Worm (Caenorhabditis elegans) whole organism, mixed stage, embryonic: ENCODE data around the gene C47E12.3.
"Not testable (repeated sequence)": the region's sequence is repeated elsewhere in the genome, so short reads cannot be mapped to it uniquely, and the experiment has no call there.

Experiments
- M03D4.4 ChIP-seq: sonication (generic microtip); optimal IDR thresholded peaks from 2 replicates; lab custom pipeline; 2017; ENCODE audit warnings: mild to moderate bottlenecking, missing genetic modification characterization, missing compliant biosample characterization
- bed-3 ChIP-seq: fragments of 200-800 bp; sonication (Bioruptor generic); optimal IDR thresholded peaks from 3 replicates; lab custom pipeline; 2018; ENCODE audit warnings: mild to moderate bottlenecking, missing genetic modification characterization, moderate library complexity, missing compliant biosample characterization
- blmp-1 ChIP-seq: fragments of 150-350 bp; optimal IDR thresholded peaks from 2 replicates; lab custom pipeline; 2014; ENCODE audit warnings: missing biosample characterization, missing genetic modification characterization
- ceh-39 ChIP-seq: fragments of 150-350 bp; optimal IDR thresholded peaks from 2 replicates; lab custom pipeline; 2014; ENCODE audit warnings: missing biosample characterization, missing genetic modification characterization
- ceh-83 ChIP-seq: fragments of 200-800 bp; sonication (Bioruptor generic); optimal IDR thresholded peaks from 2 replicates; lab custom pipeline; 2018; ENCODE audit warnings: mild to moderate bottlenecking, missing genetic modification characterization, missing compliant biosample characterization
- ces-1 ChIP-seq: fragments of 150-350 bp; optimal IDR thresholded peaks from 2 replicates; lab custom pipeline; 2014; ENCODE audit warnings: missing biosample characterization, missing genetic modification reagents, missing genetic modification characterization
- cnd-1 ChIP-seq: fragments of 200-800 bp; sonication (Bioruptor generic); optimal IDR thresholded peaks from 2 replicates; lab custom pipeline; 2018; ENCODE audit warnings: mild to moderate bottlenecking, missing genetic modification characterization, missing compliant biosample characterization
- drap-1 ChIP-seq: fragments of 200-800 bp; sonication (Bioruptor generic); optimal IDR thresholded peaks from 3 replicates; lab custom pipeline; 2018; ENCODE audit warnings: mild to moderate bottlenecking, missing genetic modification characterization, missing compliant biosample characterization
- elt-1 ChIP-seq: sonication (generic microtip); optimal IDR thresholded peaks from 2 replicates; lab custom pipeline; 2017; ENCODE audit warnings: missing genetic modification characterization, mild to moderate bottlenecking, missing compliant biosample characterization, antibody characterized with exemption, moderate library complexity, borderline replicate concordance; ENCODE audit not compliant: insufficient read depth
- elt-3 ChIP-seq: fragments of 150-350 bp; optimal IDR thresholded peaks from 2 replicates; lab custom pipeline; 2014; ENCODE audit warnings: missing biosample characterization, missing genetic modification characterization
- flh-1 ChIP-seq: fragments of 200-800 bp; sonication (Bioruptor generic); optimal IDR thresholded peaks from 2 replicates; lab custom pipeline; 2018; ENCODE audit warnings: mild to moderate bottlenecking, missing genetic modification characterization, moderate library complexity, missing compliant biosample characterization
- ham-2 ChIP-seq: fragments of 200-800 bp; sonication (Bioruptor generic); optimal IDR thresholded peaks from 2 replicates; lab custom pipeline; 2018; ENCODE audit warnings: mild to moderate bottlenecking, missing genetic modification characterization, missing compliant biosample characterization
- hlh-1 ChIP-seq: fragments of 150-350 bp; optimal IDR thresholded peaks from 2 replicates; lab custom pipeline; 2014; ENCODE audit warnings: missing biosample characterization, missing genetic modification reagents, missing genetic modification characterization
- lin-13 ChIP-seq: fragments of 150-350 bp; optimal IDR thresholded peaks from 2 replicates; lab custom pipeline; 2014; ENCODE audit warnings: missing biosample characterization, missing genetic modification characterization
- lin-32 ChIP-seq: fragments of 200-800 bp; sonication (Bioruptor generic); optimal IDR thresholded peaks from 2 replicates; lab custom pipeline; 2018; ENCODE audit warnings: mild to moderate bottlenecking, missing genetic modification characterization, missing compliant biosample characterization
- lsy-2 ChIP-seq: fragments of 150-350 bp; optimal IDR thresholded peaks from 2 replicates; lab custom pipeline; 2014; ENCODE audit warnings: missing biosample characterization, missing genetic modification characterization
- mab-5 ChIP-seq: fragments of 150-350 bp; optimal IDR thresholded peaks from 2 replicates; lab custom pipeline; 2014; ENCODE audit warnings: missing biosample characterization, missing genetic modification characterization
- mep-1 ChIP-seq: fragments of 150-350 bp; optimal IDR thresholded peaks from 2 replicates; lab custom pipeline; 2017; ENCODE audit warnings: missing biosample characterization, missing genetic modification reagents, missing genetic modification characterization, inconsistent platforms
- nhr-12 ChIP-seq: fragments of 150-350 bp; optimal IDR thresholded peaks from 2 replicates; lab custom pipeline; 2014; ENCODE audit warnings: missing biosample characterization, missing genetic modification characterization
- nhr-2 ChIP-seq: fragments of 150-350 bp; optimal IDR thresholded peaks from 2 replicates; lab custom pipeline; 2014; ENCODE audit warnings: missing biosample characterization, missing genetic modification characterization
- nhr-237 ChIP-seq: fragments of 150-350 bp; optimal IDR thresholded peaks from 2 replicates; lab custom pipeline; 2014; ENCODE audit warnings: missing biosample characterization, missing genetic modification characterization
- nhr-28 ChIP-seq: fragments of 150-350 bp; optimal IDR thresholded peaks from 2 replicates; lab custom pipeline; 2014; ENCODE audit warnings: missing biosample characterization, missing genetic modification characterization
- nhr-76 ChIP-seq: sonication (generic microtip); optimal IDR thresholded peaks from 2 replicates; lab custom pipeline; 2017; ENCODE audit warnings: missing biosample characterization, missing genetic modification characterization
- pha-4 ChIP-seq: fragments of 150-350 bp; optimal IDR thresholded peaks from 2 replicates; lab custom pipeline; 2018; ENCODE audit warnings: missing biosample characterization, missing genetic modification reagents, missing genetic modification characterization
- sem-2 ChIP-seq: fragments of 200-800 bp; sonication (Bioruptor generic); optimal IDR thresholded peaks from 2 replicates; lab custom pipeline; 2018; ENCODE audit warnings: mild to moderate bottlenecking, missing genetic modification characterization, missing compliant biosample characterization
- snpc-4 ChIP-seq: fragments of 150-350 bp; optimal IDR thresholded peaks from 2 replicates; lab custom pipeline; 2014; ENCODE audit warnings: missing biosample characterization, missing genetic modification characterization
- sptf-1 ChIP-seq: sonication (generic microtip); optimal IDR thresholded peaks from 2 replicates; lab custom pipeline; 2017; ENCODE audit warnings: mild to moderate bottlenecking, missing genetic modification characterization, moderate library complexity, missing compliant biosample characterization
- tbx-8 ChIP-seq: fragments of 200-800 bp; sonication (Bioruptor generic); optimal IDR thresholded peaks from 2 replicates; lab custom pipeline; 2018; ENCODE audit warnings: mild to moderate bottlenecking, missing genetic modification characterization, moderate library complexity, missing compliant biosample characterization
- unc-120 ChIP-seq: sonication (generic microtip); optimal IDR thresholded peaks from 2 replicates; lab custom pipeline; 2017; ENCODE audit warnings: missing genetic modification characterization, missing compliant biosample characterization; ENCODE audit not compliant: poor library complexity, severe bottlenecking
- unc-62 ChIP-seq: fragments of 150-350 bp; optimal IDR thresholded peaks from 2 replicates; lab custom pipeline; 2014; ENCODE audit warnings: missing biosample characterization, missing genetic modification reagents, missing genetic modification characterization
- zip-8 ChIP-seq: fragments of 150-350 bp; optimal IDR thresholded peaks from 2 replicates; lab custom pipeline; 2014; ENCODE audit warnings: missing biosample characterization, missing genetic modification characterization

The C47E12.3 gene

ce11 chrIV:10028779-10029178, 27.1 kb upstream of the C47E12.3 start, which contains the start of the genes F44D12.16 and msd-2:
F44D12.16 (plus strand) TSS chrIV:10029079.
msd-2 (plus strand) TSS chrIV:10029083.
- TF ChIP-seq lin-13 (tag; lab: Kevin White, UChicago); elt-3; flh-1 (GFP tag; lab: Kevin White, UChicago): not testable (repeated sequence)

ce11 chrIV:10027566-10027965, 25.9 kb upstream of the C47E12.3 start, which contains the start of gene gipc-2:
gipc-2 (minus strand) TSS chrIV:10027666.
- no peak for TF ChIP-seq mab-5 (tag; lab: Kevin White, UChicago)
- no peak for TF ChIP-seq cnd-1 (tag; lab: Kevin White, UChicago)
- no peak for TF ChIP-seq nhr-12 (tag; lab: Kevin White, UChicago)
- TF ChIP-seq, all 35 proteins: peak for 0

ce11 chrIV:10026129-10026528, 24.5 kb upstream of the C47E12.3 start:
- TF ChIP-seq elt-1, result no peak
- no peak for TF ChIP-seq unc-62
- no peak for TF ChIP-seq mep-1 (tag; lab: Kevin White, UChicago)
- TF ChIP-seq zip-8 (tag; lab: Kevin White, UChicago), result no peak
- TF ChIP-seq ceh-83, result no peak
- TF ChIP-seq snpc-4, result no peak
- no peak for TF ChIP-seq hlh-1
- no peak for TF ChIP-seq nhr-76 (tag; lab: Kevin White, UChicago)
- no peak for TF ChIP-seq unc-120
- TF ChIP-seq, all 35 proteins: peak for 0

- TF ChIP-seq M03D4.4, result no peak
- TF ChIP-seq lin-32 (GFP tag; lab: Kevin White, UChicago), result no peak
- no peak for TF ChIP-seq bed-3 (GFP tag; lab: Kevin White, UChicago)
- TF ChIP-seq lin-13 (tag; lab: Kevin White, UChicago), result no peak
- TF ChIP-seq mep-1 (tag; lab: Kevin White, UChicago), result no peak
- TF ChIP-seq mab-5 (tag; lab: Kevin White, UChicago), result no peak
- TF ChIP-seq ces-1, result no peak
- no peak for TF ChIP-seq nhr-28
- no peak for TF ChIP-seq ceh-83
- no peak for TF ChIP-seq nhr-237 (tag; lab: Kevin White, UChicago)
- no peak for TF ChIP-seq hlh-1
- no peak for TF ChIP-seq flh-1 (GFP tag; lab: Kevin White, UChicago)
- no peak for TF ChIP-seq ceh-39 (tag; lab: Kevin White, UChicago)
- no peak for TF ChIP-seq cnd-1 (tag; lab: Kevin White, UChicago)
- no peak for TF ChIP-seq nhr-12 (tag; lab: Kevin White, UChicago)
- no peak for TF ChIP-seq blmp-1 (tag; lab: Kevin White, UChicago)
- TF ChIP-seq elt-1, result no peak
- TF ChIP-seq drap-1 (GFP tag; lab: Kevin White, UChicago), result no peak
- no peak for TF ChIP-seq sem-2 (GFP tag; lab: Kevin White, UChicago)
- no peak for TF ChIP-seq snpc-4
Observed at ce11 chrIV:10022991-10023390, 21.3 kb upstream of the C47E12.3 start, which contains the start of gene F44D12.8. F44D12.8 (plus strand) TSS chrIV:10023291.

- no peak for TF ChIP-seq nhr-28
- no peak for TF ChIP-seq nhr-237 (tag; lab: Kevin White, UChicago)
- no peak for TF ChIP-seq ham-2 (GFP tag; lab: Kevin White, UChicago)
- TF ChIP-seq pha-4 (tag; lab: Kevin White, UChicago), result no peak
- TF ChIP-seq unc-120, result no peak
- TF ChIP-seq cnd-1 (tag; lab: Kevin White, UChicago), result no peak
- TF ChIP-seq lin-32 (GFP tag; lab: Kevin White, UChicago), result no peak
- TF ChIP-seq lsy-2 (tag; lab: Kevin White, UChicago), result no peak
- TF ChIP-seq ceh-39 (tag; lab: Kevin White, UChicago), result no peak
- no peak for TF ChIP-seq tbx-8 (GFP tag; lab: Kevin White, UChicago)
- TF ChIP-seq drap-1 (GFP tag; lab: Kevin White, UChicago), result no peak
Observed at ce11 chrIV:10021283-10021682, 19.6 kb upstream of the C47E12.3 start, which contains the start of gene F44D12.19. F44D12.19 (plus strand) TSS chrIV:10021583.

- no peak for TF ChIP-seq nhr-2 (tag; lab: Kevin White, UChicago)
- TF ChIP-seq lin-13 (tag; lab: Kevin White, UChicago), result no peak
- TF ChIP-seq ceh-39 (tag; lab: Kevin White, UChicago), result no peak
- TF ChIP-seq unc-62, result no peak
- TF ChIP-seq ces-1, result no peak
- no peak for TF ChIP-seq nhr-12 (tag; lab: Kevin White, UChicago)
- TF ChIP-seq mab-5 (tag; lab: Kevin White, UChicago), result no peak
- TF ChIP-seq blmp-1 (tag; lab: Kevin White, UChicago), result no peak
- TF ChIP-seq lin-32 (GFP tag; lab: Kevin White, UChicago), result no peak
- no peak for TF ChIP-seq tbx-8 (GFP tag; lab: Kevin White, UChicago)
- no peak for TF ChIP-seq nhr-28
- no peak for TF ChIP-seq mep-1 (tag; lab: Kevin White, UChicago)
- TF ChIP-seq unc-120, result no peak
- no peak for TF ChIP-seq drap-1 (GFP tag; lab: Kevin White, UChicago)
- TF ChIP-seq nhr-237 (tag; lab: Kevin White, UChicago), result no peak
- TF ChIP-seq zip-8 (tag; lab: Kevin White, UChicago), result no peak
- no peak for TF ChIP-seq pha-4 (tag; lab: Kevin White, UChicago)
- no peak for TF ChIP-seq nhr-76 (tag; lab: Kevin White, UChicago)
- no peak for TF ChIP-seq cnd-1 (tag; lab: Kevin White, UChicago)
- no peak for TF ChIP-seq sptf-1 (tag; lab: Kevin White, UChicago)
Observed at ce11 chrIV:10017633-10018032, 16.0 kb upstream of the C47E12.3 start, which contains the start of gene F44D12.2. F44D12.2 (minus strand) TSS chrIV:10017733.
